Worm (Caenorhabditis elegans) whole organism, L2 larva: ENCODE results near the gene F20A1.8.

Experiments used
- F13H6.1 ChIP-seq: sonication (generic microtip); optimal IDR thresholded peaks from 2 replicates; lab custom pipeline; 2016; ENCODE audit warnings: missing genetic modification characterization, missing compliant biosample characterization
- R02D3.7 ChIP-seq: fragments of 150-350 bp; optimal IDR thresholded peaks from 2 replicates; lab custom pipeline; 2014; ENCODE audit warnings: missing biosample characterization, missing genetic modification characterization
- ZK546.5 ChIP-seq: sonication (generic microtip); optimal IDR thresholded peaks from 2 replicates; lab custom pipeline; 2017; ENCODE audit warnings: missing biosample characterization, missing genetic modification characterization
- alr-1 ChIP-seq: fragments of 150-350 bp; optimal IDR thresholded peaks from 2 replicates; lab custom pipeline; 2014; ENCODE audit warnings: missing biosample characterization, missing genetic modification characterization
- aly-2 ChIP-seq: fragments of 150-350 bp; optimal IDR thresholded peaks from 2 replicates; lab custom pipeline; 2014; ENCODE audit warnings: missing biosample characterization, missing genetic modification characterization
- ceh-16 ChIP-seq: fragments of 150-350 bp; optimal IDR thresholded peaks from 2 replicates; lab custom pipeline; 2014; ENCODE audit warnings: missing biosample characterization, missing genetic modification characterization
- ceh-82 ChIP-seq: fragments of 150-350 bp; optimal IDR thresholded peaks from 2 replicates; lab custom pipeline; 2014; ENCODE audit warnings: missing biosample characterization, missing genetic modification characterization
- crh-2 ChIP-seq: sonication (generic microtip); optimal IDR thresholded peaks from 2 replicates; lab custom pipeline; 2017; ENCODE audit warnings: missing biosample characterization, missing genetic modification characterization
- dmd-4 ChIP-seq: sonication (generic microtip); optimal IDR thresholded peaks from 2 replicates; lab custom pipeline; 2017; ENCODE audit warnings: missing biosample characterization, missing genetic modification characterization
- fos-1 ChIP-seq: fragments of 150-350 bp; optimal IDR thresholded peaks from 2 replicates; lab custom pipeline; 2014; ENCODE audit warnings: missing biosample characterization, missing genetic modification characterization
- gmeb-1 ChIP-seq: fragments of 150-350 bp; optimal IDR thresholded peaks from 2 replicates; lab custom pipeline; 2014; ENCODE audit warnings: missing biosample characterization, missing genetic modification characterization
- lin-11 ChIP-seq: fragments of 150-350 bp; sonication (generic microtip); optimal IDR thresholded peaks from 2 replicates; lab custom pipeline; 2014; ENCODE audit warnings: missing biosample characterization, missing genetic modification characterization, inconsistent platforms, mixed read lengths
- lin-39 ChIP-seq: fragments of 150-350 bp; optimal IDR thresholded peaks from 2 replicates; lab custom pipeline; 2014; ENCODE audit warnings: missing biosample characterization, missing genetic modification reagents, missing genetic modification characterization
- mdl-1 ChIP-seq, 2 experiments: fragments of 150-350 bp in 1 of 2; sonication (generic microtip) in 1 of 2; optimal IDR thresholded peaks; 2 replicates each; lab custom pipeline; 2017; ENCODE audit warnings: missing biosample characterization in 2 of 2, missing genetic modification characterization in 2 of 2
- nhr-10 ChIP-seq: sonication (generic microtip); optimal IDR thresholded peaks from 2 replicates; lab custom pipeline; 2017; ENCODE audit warnings: missing biosample characterization, missing genetic modification characterization
- nhr-11 ChIP-seq: fragments of 150-350 bp; optimal IDR thresholded peaks from 2 replicates; lab custom pipeline; 2014; ENCODE audit warnings: missing biosample characterization, missing genetic modification characterization
- nhr-129 ChIP-seq: fragments of 150-350 bp; optimal IDR thresholded peaks from 2 replicates; lab custom pipeline; 2014; ENCODE audit warnings: missing biosample characterization, missing genetic modification characterization
- nhr-23 ChIP-seq: fragments of 150-350 bp; optimal IDR thresholded peaks from 2 replicates; lab custom pipeline; 2014; ENCODE audit warnings: missing biosample characterization, missing genetic modification reagents, missing genetic modification characterization
- nhr-237 ChIP-seq: fragments of 150-350 bp; optimal IDR thresholded peaks from 2 replicates; lab custom pipeline; 2014; ENCODE audit warnings: missing biosample characterization, missing genetic modification characterization
- nhr-6 ChIP-seq: fragments of 150-350 bp; optimal IDR thresholded peaks from 2 replicates; lab custom pipeline; 2014; ENCODE audit warnings: missing biosample characterization, missing genetic modification characterization
- skn-1 ChIP-seq: sonication (generic microtip); optimal IDR thresholded peaks from 2 replicates; lab custom pipeline; 2017; ENCODE audit warnings: missing biosample characterization, missing genetic modification characterization
- sma-3 ChIP-seq: sonication (generic microtip); optimal IDR thresholded peaks from 2 replicates; lab custom pipeline; 2016; ENCODE audit warnings: missing genetic modification reagents, missing genetic modification characterization, missing compliant biosample characterization
- sma-9 ChIP-seq, 2 experiments: fragments of 150-350 bp in 1 of 2; sonication (generic microtip) in 1 of 2; optimal IDR thresholded peaks; 2 replicates each; lab custom pipeline; 2014 to 2016; ENCODE audit warnings: missing genetic modification characterization in 2 of 2, mild to moderate bottlenecking in 1 of 2, missing biosample characterization in 1 of 2, missing compliant biosample characterization in 1 of 2, missing genetic modification reagents in 1 of 2, moderate library complexity in 1 of 2
- snpc-4 ChIP-seq: fragments of 150-350 bp; optimal IDR thresholded peaks from 2 replicates; lab custom pipeline; 2014; ENCODE audit warnings: missing biosample characterization, missing genetic modification characterization
- unc-55 ChIP-seq: fragments of 150-350 bp; sonication (generic microtip); optimal IDR thresholded peaks from 3 replicates; lab custom pipeline; 2014; ENCODE audit warnings: missing biosample characterization, missing genetic modification reagents, missing genetic modification characterization
- unc-62 ChIP-seq: fragments of 150-350 bp; optimal IDR thresholded peaks from 2 replicates; lab custom pipeline; 2014; ENCODE audit warnings: missing biosample characterization, missing genetic modification reagents, missing genetic modification characterization
- zag-1 ChIP-seq: fragments of 150-350 bp; optimal IDR thresholded peaks from 2 replicates; lab custom pipeline; 2014; ENCODE audit warnings: missing biosample characterization, missing genetic modification characterization
- ztf-1 ChIP-seq: fragments of 200-800 bp; sonication (Bioruptor generic); conservative IDR thresholded peaks from 2 replicates; pipeline ENCODE4 v1.3.6; 2022; ENCODE audit warnings: missing genetic modification characterization, missing compliant biosample characterization
- ztf-11 ChIP-seq: sonication (generic microtip); optimal IDR thresholded peaks from 2 replicates; lab custom pipeline; 2017; ENCODE audit warnings: missing biosample characterization, missing genetic modification characterization
- ztf-4 ChIP-seq: fragments of 150-350 bp; optimal IDR thresholded peaks from 2 replicates; lab custom pipeline; 2014; ENCODE audit warnings: missing biosample characterization, missing genetic modification characterization

F20A1.8 gene

DNA sequence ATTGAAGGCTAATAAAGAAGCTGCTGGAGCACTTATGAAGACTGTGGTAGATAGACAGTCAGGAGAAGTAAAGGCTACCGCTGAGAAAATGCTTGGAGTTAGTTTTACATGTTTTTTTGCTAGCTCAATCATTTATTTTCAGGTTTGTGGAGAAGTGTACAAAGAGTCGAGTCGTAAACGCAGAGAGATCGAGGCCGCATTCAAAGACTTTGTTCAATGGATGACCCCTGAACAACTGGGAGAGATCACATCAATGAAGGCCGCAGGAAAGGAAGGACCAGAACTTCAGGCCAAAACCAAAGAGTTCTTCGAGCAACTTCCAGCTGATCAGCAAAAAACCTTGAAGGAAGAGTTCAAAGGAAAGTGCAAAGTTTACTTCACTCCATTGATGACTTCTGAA lies 31.4 kb upstream of the F20A1.8 start:
- TF ChIP-seq R02D3.7 = no peak
- TF ChIP-seq sma-3 (GFP tag; lab: Kevin White, UChicago) = no peak
- TF ChIP-seq alr-1 (tag; lab: Kevin White, UChicago) = no peak

ce11 chrV:7076161-7076560 lies 28.7 kb upstream of the F20A1.8 start:
- TF ChIP-seq F13H6.1 (tag; lab: Kevin White, UChicago) = no peak
- TF ChIP-seq sma-9 (GFP tag; optimal IDR thresholded peaks at IDR 0.05; lab: Kevin White, UChicago) = peak; percentile 35
- no peak for TF ChIP-seq sma-9 (tag; optimal IDR thresholded peaks at IDR 0.05; lab: Kevin White, UChicago)
- peak; percentile 62 for TF ChIP-seq crh-2 (tag; lab: Kevin White, UChicago)
- TF ChIP-seq ztf-4 (tag; lab: Kevin White, UChicago) = no peak
- peak; percentile 58 for TF ChIP-seq nhr-129 (tag; lab: Kevin White, UChicago)
- no peak for TF ChIP-seq nhr-23 (tag; lab: Kevin White, UChicago)
- TF ChIP-seq fos-1 (tag; lab: Kevin White, UChicago) = peak; percentile 8

- TF ChIP-seq fos-1 (tag; lab: Kevin White, UChicago) = peak; percentile 30
- TF ChIP-seq nhr-10 (tag; lab: Kevin White, UChicago) = no peak
- no peak for TF ChIP-seq snpc-4 (tag; lab: Kevin White, UChicago)
- no peak for TF ChIP-seq alr-1 (tag; lab: Kevin White, UChicago)
- no peak for TF ChIP-seq zag-1
- TF ChIP-seq ceh-16 (tag; lab: Kevin White, UChicago) = no peak
- TF ChIP-seq unc-62 (GFP tag; lab: Kevin White, UChicago) = no peak
Observed at ce11 chrV:7075646-7076045, 28.2 kb upstream of the F20A1.8 start, which contains the start of gene npa-1. npa-1 (plus strand) TSS chrV:7075787.

- TF ChIP-seq nhr-10 (tag; lab: Kevin White, UChicago) (no peak), crh-2 (tag; lab: Kevin White, UChicago) (peak; percentile 41)
- TF ChIP-seq, all 48 proteins: peak for 1
Observed at ce11 chrV:7072309-7072708, 24.9 kb upstream of the F20A1.8 start, which contains the start of gene F27B10.1. F27B10.1 (plus strand) TSS chrV:7072609.

DNA sequence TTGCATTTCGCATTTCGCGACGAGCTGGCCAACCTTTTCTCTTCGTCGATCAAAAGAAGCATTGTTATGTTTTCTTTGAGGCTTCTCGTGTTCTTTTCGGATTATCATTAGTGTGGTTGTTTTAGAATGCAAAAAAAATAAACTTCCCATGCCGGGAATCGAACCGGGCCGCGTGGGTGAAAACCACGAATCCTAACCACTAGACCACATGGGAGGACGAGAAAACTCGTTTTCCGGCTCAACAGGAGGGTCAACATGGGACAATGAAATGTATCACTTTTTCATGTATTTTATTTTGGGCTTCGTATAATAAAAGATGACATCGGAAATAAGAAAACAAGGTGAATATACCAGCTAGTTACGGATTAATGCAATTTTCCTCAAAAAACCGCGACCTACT lies 22.2 kb upstream of the F20A1.8 start:
- TF ChIP-seq aly-2 (no peak), F13H6.1 (tag; lab: Kevin White, UChicago) (no peak), nhr-11 (no peak), lin-39 (tag; lab: Kevin White, UChicago) (no peak), ztf-1 (no peak), skn-1 (tag; lab: Kevin White, UChicago) (no peak), ztf-11 (tag; lab: Kevin White, UChicago) (no peak), ztf-4 (tag; lab: Kevin White, UChicago) (no peak), zag-1 (no peak), ceh-82 (tag; lab: Kevin White, UChicago) (no peak), nhr-10 (tag; lab: Kevin White, UChicago) (no peak), unc-55 (GFP tag; lab: Kevin White, UChicago) (no peak), dmd-4 (tag; lab: Kevin White, UChicago) (no peak), ZK546.5 (tag; lab: Kevin White, UChicago) (no peak)

ce11 chrV:7068861-7069260 lies 21.4 kb upstream of the F20A1.8 start:
- TF ChIP-seq lin-11 (tag; lab: Kevin White, UChicago) = no peak
- no peak for TF ChIP-seq gmeb-1
- TF ChIP-seq ztf-1 = no peak
- TF ChIP-seq nhr-6 (tag; lab: Kevin White, UChicago) = no peak
- TF ChIP-seq alr-1 (tag; lab: Kevin White, UChicago) = no peak
- no peak for TF ChIP-seq nhr-237 (tag; lab: Kevin White, UChicago)
- no peak for TF ChIP-seq lin-39 (tag; lab: Kevin White, UChicago)
- TF ChIP-seq ZK546.5 (tag; lab: Kevin White, UChicago) = no peak
- TF ChIP-seq ceh-82 (tag; lab: Kevin White, UChicago) = no peak
- TF ChIP-seq mdl-1 (tag; optimal IDR thresholded peaks at IDR 0.05; lab: Kevin White, UChicago) = no peak
- TF ChIP-seq nhr-23 (tag; lab: Kevin White, UChicago) = no peak
